Worm (Caenorhabditis elegans): ENCODE measurements around the gene C04E7.3.

DNA sequence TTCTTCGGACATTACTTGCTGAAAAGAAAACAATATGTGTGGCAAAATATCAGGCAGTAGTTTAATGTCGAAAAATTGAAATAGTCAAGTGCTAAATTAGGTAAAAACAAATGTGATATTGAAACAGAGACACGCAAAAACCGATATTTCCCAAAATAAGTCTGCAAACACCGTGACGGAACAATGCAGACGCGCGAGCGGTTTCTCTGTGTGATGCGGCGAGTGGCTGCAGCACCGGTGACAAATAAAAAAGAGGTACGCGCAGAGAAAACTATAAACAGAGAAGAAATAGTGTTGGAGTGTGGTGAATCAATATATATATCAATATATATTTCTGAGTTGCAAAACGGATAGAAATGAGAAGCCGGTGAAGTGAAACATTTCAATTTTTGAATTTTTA lies 35.7 kb upstream of the C04E7.3 start, which contains the start of gene ife-2:
- TF ChIP-seq ets-7 (tag; optimal IDR thresholded peaks at IDR 0.05) (no peak), ama-1 (optimal IDR thresholded peaks at IDR 0.05) (no peak), tbx-11 (GFP tag; IDR thresholded peaks at IDR 0.05) (no peak), scrt-1 (GFP tag; IDR thresholded peaks at IDR 0.05) (no peak), B0310.2 (tag; optimal IDR thresholded peaks at IDR 0.05) (no peak), pes-1 (GFP tag; IDR thresholded peaks at IDR 0.05) (no peak), flt-1 (GFP tag; IDR thresholded peaks at IDR 0.05) (no peak), hmg-4 (GFP tag; optimal IDR thresholded peaks at IDR 0.05) (peak; percentile 57), ceh-13 (GFP tag; optimal IDR thresholded peaks at IDR 0.05) (no peak), tbx-37 (GFP tag; conservative IDR thresholded peaks at IDR 0.05) (no peak), tra-4 (tag; optimal IDR thresholded peaks at IDR 0.05) (no peak), hnd-1 (tag; optimal IDR thresholded peaks at IDR 0.05) (no peak), sea-1 (GFP tag; conservative IDR thresholded peaks at IDR 0.05) (no peak)
